Fruit fly (Drosophila melanogaster) whole organism, prepupa: ENCODE measurements around the gene Hsp67Ba.
A peak's percentile ranks its signal among the peaks of the same experiment; 100 is the strongest.

Source experiments
- Blimp-1 ChIP-seq: fragments of 200-800 bp; sonication (Bioruptor generic); optimal IDR thresholded peaks from 3 replicates; lab custom pipeline; 2017; ENCODE audit warnings: missing biosample characterization, missing genetic modification characterization, mild to moderate bottlenecking, moderate library complexity, missing genetic modification reagents
- CG10669 ChIP-seq: fragments of 200-800 bp; sonication (Bioruptor generic); optimal IDR thresholded peaks from 3 replicates; lab custom pipeline; 2018; ENCODE audit warnings: missing biosample characterization, mild to moderate bottlenecking, missing genetic modification characterization, moderate library complexity
- CG11762 ChIP-seq: fragments of 200-800 bp; sonication (Bioruptor generic); optimal IDR thresholded peaks from 3 replicates; lab custom pipeline; 2016; ENCODE audit warnings: missing biosample characterization, missing genetic modification characterization; ENCODE audit not compliant: insufficient read depth
- CG11902 ChIP-seq: fragments of 200-800 bp; sonication (Bioruptor generic); optimal IDR thresholded peaks from 3 replicates; lab custom pipeline; 2016; ENCODE audit warnings: missing biosample characterization, missing genetic modification characterization
- CG1621 ChIP-seq: fragments of 200-800 bp; sonication (Bioruptor generic); optimal IDR thresholded peaks from 3 replicates; lab custom pipeline; 2018; ENCODE audit warnings: missing biosample characterization, mild to moderate bottlenecking, missing genetic modification characterization
- CG16779 ChIP-seq: fragments of 200-800 bp; sonication (Bioruptor generic); optimal IDR thresholded peaks from 3 replicates; lab custom pipeline; 2017; ENCODE audit warnings: missing biosample characterization, mild to moderate bottlenecking, missing genetic modification characterization
- CG3032 ChIP-seq: fragments of 200-800 bp; optimal IDR thresholded peaks from 2 replicates; lab custom pipeline; 2019; ENCODE audit warnings: missing biosample characterization, mild to moderate bottlenecking, missing genetic modification characterization, moderate library complexity
- CG31627 ChIP-seq: fragments of 200-800 bp; sonication (Bioruptor generic); optimal IDR thresholded peaks from 3 replicates; lab custom pipeline; 2016; ENCODE audit warnings: missing biosample characterization, missing genetic modification characterization
- CG32006 ChIP-seq: fragments of 200-800 bp; sonication (Bioruptor generic); optimal IDR thresholded peaks from 3 replicates; lab custom pipeline; 2017; ENCODE audit warnings: missing biosample characterization, mild to moderate bottlenecking, missing genetic modification characterization
- CG6163 ChIP-seq: fragments of 200-800 bp; sonication (Bioruptor generic); IDR thresholded peaks from 3 replicates; pipeline ENCODE4 v1.3.6; 2022; ENCODE audit warnings: missing biosample characterization, missing genetic modification characterization
- CG6276 ChIP-seq: fragments of 200-800 bp; sonication (Bioruptor generic); optimal IDR thresholded peaks from 2 replicates; lab custom pipeline; 2017; ENCODE audit warnings: missing biosample characterization, mild to moderate bottlenecking, missing genetic modification characterization
- CG6792 ChIP-seq: fragments of 200-800 bp; sonication (Bioruptor generic); optimal IDR thresholded peaks from 3 replicates; lab custom pipeline; 2016; ENCODE audit warnings: missing biosample characterization, missing genetic modification characterization
- CG6808 ChIP-seq: fragments of 200-800 bp; sonication (Bioruptor generic); optimal IDR thresholded peaks from 3 replicates; lab custom pipeline; 2017; ENCODE audit warnings: missing biosample characterization, missing genetic modification characterization, mild to moderate bottlenecking, moderate library complexity, missing genetic modification reagents
- CG6854 ChIP-seq: fragments of 200-800 bp; sonication (Bioruptor generic); optimal IDR thresholded peaks from 2 replicates; lab custom pipeline; 2017; ENCODE audit warnings: missing biosample characterization, mild to moderate bottlenecking, missing genetic modification characterization
- CG7368 ChIP-seq: fragments of 200-800 bp; sonication (Bioruptor generic); optimal IDR thresholded peaks from 3 replicates; lab custom pipeline; 2016; ENCODE audit warnings: missing biosample characterization, missing genetic modification characterization
- CG8119 ChIP-seq: fragments of 200-800 bp; sonication (Bioruptor generic); IDR thresholded peaks from 3 replicates; pipeline ENCODE4 v1.3.6; 2022; ENCODE audit warnings: missing biosample characterization, missing genetic modification characterization
- CG8319 ChIP-seq: fragments of 200-800 bp; sonication (Bioruptor generic); optimal IDR thresholded peaks from 3 replicates; lab custom pipeline; 2016; ENCODE audit warnings: missing biosample characterization, missing genetic modification characterization
- CG8632 ChIP-seq: fragments of 200-800 bp; sonication (Bioruptor generic); optimal IDR thresholded peaks from 3 replicates; lab custom pipeline; 2016; ENCODE audit warnings: missing biosample characterization, missing genetic modification characterization
- CG9139 ChIP-seq: fragments of 200-800 bp; sonication (Bioruptor generic); optimal IDR thresholded peaks from 3 replicates; lab custom pipeline; 2017; ENCODE audit warnings: missing biosample characterization, mild to moderate bottlenecking, missing genetic modification characterization
- Eip75B ChIP-seq: fragments of 200-800 bp; sonication (Bioruptor generic); optimal IDR thresholded peaks from 3 replicates; lab custom pipeline; 2016; ENCODE audit warnings: missing biosample characterization, missing genetic modification characterization
- Eip78C ChIP-seq: fragments of 200-800 bp; sonication (Bioruptor generic); peaks from one replicate; lab custom pipeline; 2016; ENCODE audit warnings: missing biosample characterization, missing genetic modification characterization
- Eip93F ChIP-seq: fragments of 200-800 bp; sonication (Bioruptor generic); optimal IDR thresholded peaks from 2 replicates; lab custom pipeline; 2016; ENCODE audit warnings: missing biosample characterization, mild to moderate bottlenecking, missing genetic modification characterization
- Ets21C ChIP-seq: fragments of 200-800 bp; sonication (Bioruptor generic); optimal IDR thresholded peaks from 3 replicates; lab custom pipeline; 2016; ENCODE audit warnings: missing biosample characterization, missing genetic modification characterization
- Ets96B ChIP-seq: fragments of 200-800 bp; optimal IDR thresholded peaks from 2 replicates; lab custom pipeline; 2019; ENCODE audit warnings: missing biosample characterization, mild to moderate bottlenecking, missing genetic modification characterization, moderate library complexity
- Gug ChIP-seq: fragments of 200-800 bp; sonication (Bioruptor generic); IDR thresholded peaks from 2 replicates; pipeline ENCODE4 v1.3.6; 2022; ENCODE audit warnings: missing biosample characterization, missing genetic modification characterization
- Hr39 ChIP-seq: fragments of 200-800 bp; sonication (Bioruptor generic); optimal IDR thresholded peaks from 2 replicates; lab custom pipeline; 2016; ENCODE audit warnings: missing biosample characterization, missing genetic modification characterization
- Hr4 ChIP-seq: fragments of 200-800 bp; sonication (Bioruptor generic); optimal IDR thresholded peaks from 3 replicates; lab custom pipeline; 2016; ENCODE audit warnings: missing biosample characterization, missing genetic modification characterization
- Lpt ChIP-seq: fragments of 200-800 bp; sonication (Bioruptor generic); optimal IDR thresholded peaks from 3 replicates; lab custom pipeline; 2016; ENCODE audit warnings: missing biosample characterization, missing genetic modification characterization
- OdsH ChIP-seq: fragments of 200-800 bp; sonication (Bioruptor generic); optimal IDR thresholded peaks from 3 replicates; lab custom pipeline; 2016; ENCODE audit warnings: missing biosample characterization, missing genetic modification characterization
- Smox ChIP-seq: fragments of 200-800 bp; sonication (Bioruptor generic); optimal IDR thresholded peaks from 3 replicates; lab custom pipeline; 2016; ENCODE audit warnings: missing biosample characterization, missing genetic modification characterization
- Sox102F ChIP-seq: fragments of 200-800 bp; sonication (Bioruptor generic); optimal IDR thresholded peaks from 2 replicates; lab custom pipeline; 2016; ENCODE audit warnings: missing biosample characterization, mild to moderate bottlenecking, missing genetic modification characterization
- Sox14 ChIP-seq: fragments of 200-800 bp; sonication (Bioruptor generic); optimal IDR thresholded peaks from 3 replicates; lab custom pipeline; 2016; ENCODE audit warnings: missing biosample characterization, missing genetic modification characterization
- Sox15 ChIP-seq: fragments of 200-800 bp; sonication (Bioruptor generic); optimal IDR thresholded peaks from 3 replicates; lab custom pipeline; 2016; ENCODE audit warnings: missing biosample characterization, missing genetic modification characterization
- achi ChIP-seq: fragments of 200-800 bp; sonication (Bioruptor generic); optimal IDR thresholded peaks from 3 replicates; lab custom pipeline; 2016; ENCODE audit warnings: missing biosample characterization, missing genetic modification characterization
- acj6 ChIP-seq: fragments of 200-800 bp; sonication (Bioruptor generic); optimal IDR thresholded peaks from 3 replicates; lab custom pipeline; 2016; ENCODE audit warnings: missing biosample characterization, missing genetic modification characterization
- cyc ChIP-seq: fragments of 200-800 bp; sonication (Bioruptor generic); optimal IDR thresholded peaks from 3 replicates; lab custom pipeline; 2016; ENCODE audit warnings: missing biosample characterization, missing genetic modification characterization
- dac ChIP-seq: fragments of 200-800 bp; sonication (Bioruptor generic); optimal IDR thresholded peaks from 2 replicates; lab custom pipeline; 2017; ENCODE audit warnings: missing biosample characterization, mild to moderate bottlenecking, missing genetic modification characterization
- dsx ChIP-seq: fragments of 200-800 bp; optimal IDR thresholded peaks from 3 replicates; lab custom pipeline; 2019; ENCODE audit warnings: missing biosample characterization, mild to moderate bottlenecking, missing genetic modification characterization, moderate library complexity; ENCODE audit not compliant: poor library complexity, severe bottlenecking
- eg ChIP-seq: fragments of 200-800 bp; sonication (Bioruptor generic); IDR thresholded peaks from 3 replicates; pipeline ENCODE4 v1.3.6; 2022; ENCODE audit warnings: missing biosample characterization, missing genetic modification characterization
- esn ChIP-seq: fragments of 200-800 bp; sonication (Bioruptor generic); optimal IDR thresholded peaks from 2 replicates; lab custom pipeline; 2016; ENCODE audit warnings: missing biosample characterization, mild to moderate bottlenecking, missing genetic modification characterization, moderate library complexity
- fd59A ChIP-seq: fragments of 200-800 bp; sonication (Bioruptor generic); optimal IDR thresholded peaks from 2 replicates; lab custom pipeline; 2017; ENCODE audit warnings: missing biosample characterization, mild to moderate bottlenecking, missing genetic modification characterization, missing genetic modification reagents
- fd85E ChIP-seq: fragments of 200-800 bp; sonication (Bioruptor generic); optimal IDR thresholded peaks from 3 replicates; lab custom pipeline; 2016; ENCODE audit warnings: missing biosample characterization, missing genetic modification characterization
- fkh ChIP-seq: fragments of 200-800 bp; sonication (Bioruptor generic); optimal IDR thresholded peaks from 3 replicates; lab custom pipeline; 2017; ENCODE audit warnings: missing biosample characterization, mild to moderate bottlenecking, missing genetic modification characterization, moderate library complexity
- lz ChIP-seq: fragments of 200-800 bp; sonication (Bioruptor generic); optimal IDR thresholded peaks from 3 replicates; lab custom pipeline; 2016; ENCODE audit warnings: missing biosample characterization, missing genetic modification characterization
- net ChIP-seq: fragments of 200-800 bp; sonication (Bioruptor generic); optimal IDR thresholded peaks from 3 replicates; lab custom pipeline; 2016; ENCODE audit warnings: missing biosample characterization, missing genetic modification characterization
- pdm3 ChIP-seq: fragments of 200-800 bp; sonication (Bioruptor generic); optimal IDR thresholded peaks from 3 replicates; lab custom pipeline; 2016; ENCODE audit warnings: missing biosample characterization, missing genetic modification characterization
- salr ChIP-seq, 2 experiments: fragments of 200-800 bp; sonication (Bioruptor generic); optimal IDR thresholded peaks; 3 replicates each; lab custom pipeline; 2016 to 2018; ENCODE audit warnings: missing biosample characterization in 2 of 2, missing genetic modification characterization in 2 of 2, mild to moderate bottlenecking in 1 of 2
- spab ChIP-seq: fragments of 200-800 bp; sonication (Bioruptor generic); optimal IDR thresholded peaks from 2 replicates; lab custom pipeline; 2017; ENCODE audit warnings: missing biosample characterization, mild to moderate bottlenecking, missing genetic modification characterization, missing genetic modification reagents
- topi ChIP-seq: fragments of 200-800 bp; sonication (Bioruptor generic); optimal IDR thresholded peaks from 3 replicates; lab custom pipeline; 2016; ENCODE audit warnings: missing biosample characterization, missing genetic modification characterization
- vri ChIP-seq: fragments of 200-800 bp; sonication (Bioruptor generic); optimal IDR thresholded peaks from 3 replicates; lab custom pipeline; 2016; ENCODE audit warnings: missing biosample characterization, mild to moderate bottlenecking, missing genetic modification characterization

Gene Hsp67Ba

dm6 chr3L:9420054-9420818, 40.9 kb upstream of the Hsp67Ba start:
- TF ChIP-seq Sox14 (GFP tag; lab: Kevin White, UChicago): peak; percentile 98
- TF ChIP-seq net: peak; percentile 97
- TF ChIP-seq Blimp-1 (GFP tag; lab: Kevin White, UChicago): peak; percentile 91
- TF ChIP-seq CG1621 (tag; lab: Kevin White, UChicago): peak; percentile 95
- peak; percentile 97 for TF ChIP-seq CG31627
- TF ChIP-seq OdsH (GFP tag; lab: Kevin White, UChicago): peak; percentile 95
- peak; percentile 100 for TF ChIP-seq dsx
- TF ChIP-seq vri (GFP tag; lab: Kevin White, UChicago): peak; percentile 89
- TF ChIP-seq CG7368 (GFP tag; lab: Kevin White, UChicago): peak; percentile 96
- peak; percentile 97 for TF ChIP-seq CG6163 (GFP tag; lab: Robert Waterston, UW)
- peak; percentile 98 for TF ChIP-seq Sox102F (GFP tag; lab: Kevin White, UChicago)
- peak; percentile 91 for TF ChIP-seq salr (GFP tag; optimal IDR thresholded peaks at IDR 0.05; lab: Kevin White, UChicago)
- TF ChIP-seq achi: peak; percentile 96
- TF ChIP-seq pdm3 (GFP tag; lab: Kevin White, UChicago): peak; percentile 97
- peak; percentile 95 for TF ChIP-seq Ets21C (GFP tag; lab: Kevin White, UChicago)
- TF ChIP-seq CG16779: peak; percentile 94
- TF ChIP-seq CG3032 (tag; lab: Kevin White, UChicago): peak; percentile 94
- TF ChIP-seq Ets96B (tag; lab: Kevin White, UChicago): peak; percentile 97
- peak; percentile 96 for TF ChIP-seq CG6854 (GFP tag; lab: Kevin White, UChicago)
- TF ChIP-seq CG11762 (GFP tag; lab: Kevin White, UChicago): peak; percentile 95
- peak; percentile 98 for TF ChIP-seq Smox
- peak; percentile 96 for TF ChIP-seq Hr39 (GFP tag; lab: Kevin White, UChicago)
- TF ChIP-seq Sox15 (GFP tag; lab: Kevin White, UChicago): peak; percentile 92
- peak; percentile 97 for TF ChIP-seq CG8632
- TF ChIP-seq Eip75B (GFP tag; lab: Kevin White, UChicago): peak; percentile 99
- TF ChIP-seq CG11902: peak; percentile 95
- peak; percentile 93 for TF ChIP-seq spab
- TF ChIP-seq Gug: peak; percentile 93
- peak; percentile 98 for TF ChIP-seq lz
- peak; percentile 88 for TF ChIP-seq Eip93F
- no peak for TF ChIP-seq fkh (GFP tag; lab: Kevin White, UChicago)
- peak; percentile 97 for TF ChIP-seq CG10669 (GFP tag; lab: Kevin White, UChicago)
- TF ChIP-seq CG6808 (GFP tag; lab: Kevin White, UChicago): peak; percentile 93
- TF ChIP-seq Lpt (GFP tag; lab: Kevin White, UChicago): peak; percentile 84
- peak; percentile 99 for TF ChIP-seq Eip78C (GFP tag; lab: Kevin White, UChicago)
- peak; percentile 95 for TF ChIP-seq Hr4 (GFP tag; lab: Kevin White, UChicago)
- peak; percentile 94 for TF ChIP-seq CG9139 (GFP tag; lab: Kevin White, UChicago)
- peak; percentile 97 for TF ChIP-seq CG8319 (GFP tag; lab: Kevin White, UChicago)
- peak; percentile 98 for TF ChIP-seq CG6792 (GFP tag; lab: Kevin White, UChicago)
- TF ChIP-seq fd85E (GFP tag; lab: Kevin White, UChicago): peak; percentile 87
- TF ChIP-seq CG32006 (GFP tag; lab: Kevin White, UChicago): peak; percentile 95
- peak; percentile 98 for TF ChIP-seq CG8119 (GFP tag; lab: Robert Waterston, UW)
- TF ChIP-seq acj6 (GFP tag; lab: Kevin White, UChicago): peak; percentile 96
- peak; percentile 89 for TF ChIP-seq dac (GFP tag; lab: Kevin White, UChicago)
- peak; percentile 99 for TF ChIP-seq esn (GFP tag; lab: Kevin White, UChicago)
- TF ChIP-seq eg (GFP tag; lab: Robert Waterston, UW): peak; percentile 98
- TF ChIP-seq topi (GFP tag; lab: Kevin White, UChicago): peak; percentile 98
- peak; percentile 94 for TF ChIP-seq CG6276 (GFP tag; lab: Kevin White, UChicago)
- peak; percentile 95 for TF ChIP-seq fd59A (GFP tag; lab: Kevin White, UChicago)
- peak; percentile 97 for TF ChIP-seq cyc (GFP tag; lab: Kevin White, UChicago)
